Fruit fly (Drosophila melanogaster): ENCODE data around the gene Brr2.

The Brr2 gene

DNA sequence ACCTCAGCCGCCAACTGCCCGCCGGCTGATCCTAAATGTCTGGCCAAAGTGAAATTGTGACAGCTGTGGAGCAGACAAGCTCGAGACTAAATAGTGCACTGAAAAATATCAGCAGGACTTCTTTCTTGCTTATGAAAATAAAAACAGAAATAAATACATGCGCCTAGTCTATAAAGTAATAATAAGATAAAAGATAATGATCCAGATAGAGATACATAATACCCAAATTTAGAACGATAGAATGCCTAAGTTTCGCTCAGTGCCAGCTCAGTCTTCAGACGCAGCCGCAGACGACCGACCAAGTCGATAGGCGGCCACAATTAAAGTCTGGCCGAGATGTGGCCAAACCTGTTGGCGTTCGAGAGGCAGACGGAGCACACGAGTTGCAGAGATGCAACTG, 26.8 kb downstream of the Brr2 start (continued):
- TF ChIP-seq CG30431 (GFP tag; optimal IDR thresholded peaks at IDR 0.05): peak; percentile 30
- no peak for TF ChIP-seq CG13624 (GFP tag; optimal IDR thresholded peaks at IDR 0.05)
- peak; percentile 17 for TF ChIP-seq CG33213 (GFP tag; optimal IDR thresholded peaks at IDR 0.05)
- TF ChIP-seq E2f1 (GFP tag; IDR thresholded peaks at IDR 0.05): peak; percentile 44
- no peak for TF ChIP-seq CG7357 (GFP tag; IDR thresholded peaks at IDR 0.05)
- TF ChIP-seq Spps (tag; optimal IDR thresholded peaks at IDR 0.05): no peak
- TF ChIP-seq CG11085 (GFP tag; IDR thresholded peaks at IDR 0.05): 0 out of 2 replicates have a peak, but pooled peaks have one; percentile 24
- TF ChIP-seq CG42726 (GFP tag; IDR thresholded peaks at IDR 0.05; ENCODE audit: partially characterized antibody): no peak
- TF ChIP-seq CG10959 (GFP tag; IDR thresholded peaks at IDR 0.05): peak; percentile 32; the same call in 1 of the 2 replicates
- TF ChIP-seq Pdp1 (GFP tag; optimal IDR thresholded peaks at IDR 0.05): peak; percentile 27 to 49
- TF ChIP-seq CG10366 (GFP tag; IDR thresholded peaks at IDR 0.05): peak; percentile 65
- TF ChIP-seq dati (GFP tag; IDR thresholded peaks at IDR 0.05): no peak
- TF ChIP-seq CG16863 (GFP tag; optimal IDR thresholded peaks at IDR 0.05): peak; percentile 35
- TF ChIP-seq CG1024 (GFP tag; IDR thresholded peaks at IDR 0.05): 0 out of 2 replicates have a peak, but pooled peaks have one; percentile 31
- TF ChIP-seq CG16815 (GFP tag; optimal IDR thresholded peaks at IDR 0.05): no peak
- TF ChIP-seq Neu2 (GFP tag; optimal IDR thresholded peaks at IDR 0.05; ENCODE audit: borderline replicate concordance): no peak
- TF ChIP-seq MBD-R2 (GFP tag; IDR thresholded peaks at IDR 0.05): no peak
- TF ChIP-seq Meics (GFP tag; optimal IDR thresholded peaks at IDR 0.05): peak; percentile 0
- TF ChIP-seq pros (GFP tag; optimal IDR thresholded peaks at IDR 0.05): no peak
- TF ChIP-seq vvl (GFP tag; IDR thresholded peaks at IDR 0.05): no peak; the same call in 1 of the 2 replicates
- no peak for TF ChIP-seq Side (GFP tag; optimal IDR thresholded peaks at IDR 0.05)
- no peak for TF ChIP-seq insv (GFP tag; optimal IDR thresholded peaks at IDR 0.05)
- no peak for TF ChIP-seq tx (GFP tag; optimal IDR thresholded peaks at IDR 0.05)
- TF ChIP-seq scrt (GFP tag; optimal IDR thresholded peaks at IDR 0.05): no peak
- TF ChIP-seq kni (GFP tag; optimal IDR thresholded peaks at IDR 0.05): no peak
- TF ChIP-seq CG15073 (GFP tag; optimal IDR thresholded peaks at IDR 0.05): no peak
- peak; percentile 53 for TF ChIP-seq CG2678 (tag; optimal IDR thresholded peaks at IDR 0.05)
- TF ChIP-seq CG12942 (GFP tag; optimal IDR thresholded peaks at IDR 0.05): peak; percentile 12
- TF ChIP-seq MTF-1 (GFP tag; optimal IDR thresholded peaks at IDR 0.05; ENCODE audit: borderline replicate concordance): peak; percentile 4
- TF ChIP-seq BEAF-32 (GFP tag; optimal IDR thresholded peaks at IDR 0.05): no peak
- 0 out of 2 replicates have a peak, but pooled peaks have one; percentile 48 for TF ChIP-seq ssp (GFP tag; IDR thresholded peaks at IDR 0.05)
- TF ChIP-seq tin (GFP tag; optimal IDR thresholded peaks at IDR 0.05): peak; percentile 70
- no peak for TF ChIP-seq nerfin-1 (tag; optimal IDR thresholded peaks at IDR 0.05)
- TF ChIP-seq CG3281 (GFP tag; optimal IDR thresholded peaks at IDR 0.05): no peak
- TF ChIP-seq CG9876 (GFP tag; optimal IDR thresholded peaks at IDR 0.05): no peak
- no peak for TF ChIP-seq z (GFP tag; IDR thresholded peaks at IDR 0.05)
- no peak for TF ChIP-seq p53 (GFP tag; optimal IDR thresholded peaks at IDR 0.05)
- TF ChIP-seq Atf-2 (GFP tag; optimal IDR thresholded peaks at IDR 0.05): no peak
- TF ChIP-seq CG8089 (GFP tag; optimal IDR thresholded peaks at IDR 0.05): no peak
- no peak for TF ChIP-seq zfh2 (GFP tag; optimal IDR thresholded peaks at IDR 0.05)
- peak; percentile 30 for TF ChIP-seq Chrac-16 (GFP tag; optimal IDR thresholded peaks at IDR 0.05)
- peak; percentile 78 for TF ChIP-seq esg (GFP tag; conservative IDR thresholded peaks at IDR 0.05)
- TF ChIP-seq CG11247 (GFP tag; IDR thresholded peaks at IDR 0.05): no peak
- no peak for TF ChIP-seq ac (GFP tag; optimal IDR thresholded peaks at IDR 0.05)
- no peak for TF ChIP-seq sr (GFP tag; IDR thresholded peaks at IDR 0.05)
- TF ChIP-seq CG6683 (GFP tag; optimal IDR thresholded peaks at IDR 0.05): no peak
- no peak for TF ChIP-seq CG6813 (GFP tag; optimal IDR thresholded peaks at IDR 0.05)
- no peak for TF ChIP-seq ERR (GFP tag; optimal IDR thresholded peaks at IDR 0.05)
- no peak for TF ChIP-seq unc-4 (GFP tag; IDR thresholded peaks at IDR 0.05; ENCODE audit: partially characterized antibody)
- TF ChIP-seq CG4328 (GFP tag; optimal IDR thresholded peaks at IDR 0.05): peak; percentile 25
- no peak for TF ChIP-seq CG2116 (GFP tag; optimal IDR thresholded peaks at IDR 0.05)
